Worm (Caenorhabditis elegans): ENCODE results near the gene F55C12.19.

DNA sequence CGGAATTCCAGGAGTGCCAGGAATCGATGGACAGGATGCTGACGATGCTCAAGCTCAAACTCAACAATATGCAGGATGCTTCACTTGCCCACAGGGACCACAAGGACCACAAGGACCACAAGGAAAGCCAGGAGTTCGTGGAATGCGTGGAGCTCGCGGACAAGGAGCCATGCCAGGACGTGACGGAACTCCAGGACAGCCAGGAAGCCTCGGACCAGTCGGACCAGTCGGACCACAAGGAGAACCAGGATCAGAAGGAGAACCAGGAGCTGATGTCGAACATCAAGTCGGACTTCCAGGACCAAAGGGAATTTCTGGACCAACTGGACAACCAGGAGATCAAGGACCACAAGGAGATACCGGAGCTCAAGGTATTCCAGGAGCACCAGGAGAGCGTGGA is 34.6 kb upstream of the F55C12.19 start:
- TF ChIP-seq scrt-1 (GFP tag; IDR thresholded peaks at IDR 0.05) (no peak), aly-1 (tag; optimal IDR thresholded peaks at IDR 0.05) (no peak), sea-1 (GFP tag; conservative IDR thresholded peaks at IDR 0.05) (no peak), tra-4 (tag; optimal IDR thresholded peaks at IDR 0.05) (no peak)

All from whole organism, early embryonic.